Worm (Caenorhabditis elegans): ENCODE data around the gene F36G9.15.
A peak's percentile ranks its signal among the peaks of the same experiment; 100 is the strongest.

The F36G9.15 gene

ce11 chrV:16022600-16022999, 34.6 kb upstream of the F36G9.15 start (continued):
- TF ChIP-seq snpc-4 (tag; optimal IDR thresholded peaks at IDR 0.05) = peak; percentile 68
- peak; percentile 15 to 52 (median 36) for TF ChIP-seq ceh-82 (tag; optimal IDR thresholded peaks at IDR 0.05)
- TF ChIP-seq lin-35 (GFP tag; optimal IDR thresholded peaks at IDR 0.05) = peak; percentile 91 to 95
- no peak for TF ChIP-seq lin-15B (tag; optimal IDR thresholded peaks at IDR 0.05)
- no peak; the same call in 1 of the 2 replicates for TF ChIP-seq nhr-19 (GFP tag; conservative IDR thresholded peaks at IDR 0.05)
- TF ChIP-seq pqm-1 (tag; optimal IDR thresholded peaks at IDR 0.05) = no peak
- TF ChIP-seq ceh-63 (GFP tag; optimal IDR thresholded peaks at IDR 0.05) = no peak
- no peak for TF ChIP-seq egl-13 (tag; optimal IDR thresholded peaks at IDR 0.05)
- no peak for TF ChIP-seq hlh-17 (GFP tag; optimal IDR thresholded peaks at IDR 0.05; ENCODE audit: borderline replicate concordance)
- no peak for TF ChIP-seq nhr-76 (tag; optimal IDR thresholded peaks at IDR 0.05)
- TF ChIP-seq rnt-1 (tag; optimal IDR thresholded peaks at IDR 0.05) = peak; percentile 96
- TF ChIP-seq ztf-11 (tag; optimal IDR thresholded peaks at IDR 0.05) = peak in 1 of 2 experiments; percentile 82
- no peak for TF ChIP-seq lin-39 (tag; optimal IDR thresholded peaks at IDR 0.05)
- peak; percentile 73 for TF ChIP-seq nhr-47 (tag; optimal IDR thresholded peaks at IDR 0.05)
- TF ChIP-seq nhr-20 (tag; optimal IDR thresholded peaks at IDR 0.05) = peak; percentile 56
- no peak for TF ChIP-seq grh-1 (GFP tag; IDR thresholded peaks at IDR 0.05)
- TF ChIP-seq nhr-12 (tag; optimal IDR thresholded peaks at IDR 0.05) = no peak
- peak; percentile 25 for TF ChIP-seq skn-1 (tag; optimal IDR thresholded peaks at IDR 0.05)
- peak; percentile 55 for TF ChIP-seq xbp-1 (tag; optimal IDR thresholded peaks at IDR 0.05)
- peak; percentile 49 for TF ChIP-seq isw-1 (GFP tag; IDR thresholded peaks at IDR 0.05)
- peak; percentile 51 for TF ChIP-seq sox-4 (tag; optimal IDR thresholded peaks at IDR 0.05)
- TF ChIP-seq nhr-71 (tag; optimal IDR thresholded peaks at IDR 0.05) = peak; percentile 73
- peak; percentile 60 for TF ChIP-seq fkh-4 (tag; optimal IDR thresholded peaks at IDR 0.05; ENCODE audit: borderline replicate concordance)
- TF ChIP-seq efl-1 (optimal IDR thresholded peaks at IDR 0.05) = peak; percentile 92 to 95
- peak; percentile 92 to 99 for TF ChIP-seq efl-1 (GFP tag; optimal IDR thresholded peaks at IDR 0.05 in 1 of 2)
- TF ChIP-seq pax-3 (tag; optimal IDR thresholded peaks at IDR 0.05) = peak; percentile 40
- no peak for TF ChIP-seq aly-2 (tag; optimal IDR thresholded peaks at IDR 0.05)

ce11 chrV:16020042-16020441, 32.1 kb upstream of the F36G9.15 start, which contains the start of gene srx-44:
srx-44 (plus strand) TSS chrV:16020342.
- TF ChIP-seq irx-1 (tag; optimal IDR thresholded peaks at IDR 0.05) (no peak), ceh-8 (GFP tag; optimal IDR thresholded peaks at IDR 0.05) (no peak), elt-3 (tag; optimal IDR thresholded peaks at IDR 0.05) (no peak), vab-15 (tag; optimal IDR thresholded peaks at IDR 0.05) (no peak), pag-3 (tag; optimal IDR thresholded peaks at IDR 0.05; ENCODE audit: borderline replicate concordance, insufficient read depth) (no peak)

ce11 chrV:16017671-16018070, 29.7 kb upstream of the F36G9.15 start, which contains the start of gene srx-43:
srx-43 (plus strand) TSS chrV:16017971.
- no peak for TF ChIP-seq dsc-1 (tag; optimal IDR thresholded peaks at IDR 0.05)

- TF ChIP-seq C04F5.9 (tag; optimal IDR thresholded peaks at IDR 0.05) (no peak), ceh-8 (GFP tag; optimal IDR thresholded peaks at IDR 0.05) (peak; percentile 66), nhr-85 (tag) (no peak)
Observed at ce11 chrV:16016977-16017376, 29.0 kb upstream of the F36G9.15 start.

- TF ChIP-seq nhr-85 (tag) (no peak), nhr-90 (tag; optimal IDR thresholded peaks at IDR 0.05; ENCODE audit: poor library complexity) (no peak), C34B4.2 (tag; optimal IDR thresholded peaks at IDR 0.05) (no peak), mep-1 (tag; optimal IDR thresholded peaks at IDR 0.05) (no peak), fkh-8 (tag; optimal IDR thresholded peaks at IDR 0.05) (no peak), efl-3 (GFP tag; optimal IDR thresholded peaks at IDR 0.05) (no peak), nhr-237 (tag; optimal IDR thresholded peaks at IDR 0.05) (no peak), mef-2 (tag; optimal IDR thresholded peaks at IDR 0.05) (no peak), sptf-1 (tag; optimal IDR thresholded peaks at IDR 0.05) (no peak), isw-1 (GFP tag; IDR thresholded peaks at IDR 0.05) (no peak), Y116A8C.19 (tag; optimal IDR thresholded peaks at IDR 0.05; ENCODE audit: borderline replicate concordance) (no peak), snu-23 (GFP tag; optimal IDR thresholded peaks at IDR 0.05) (no peak), ztf-4 (tag; optimal IDR thresholded peaks at IDR 0.05) (no peak)
Observed at ce11 chrV:16015652-16016051, 27.7 kb upstream of the F36G9.15 start, which contains the start of gene str-232. str-232 (minus strand) TSS chrV:16015752.
